Fruit fly (Drosophila melanogaster) whole organism, embryonic: ENCODE measurements around the gene Targ3.
A peak's percentile ranks its signal among the peaks of the same experiment; 100 is the strongest.

Experiments
- Blimp-1 ChIP-seq: fragments of 200-800 bp; sonication (Bioruptor generic); optimal IDR thresholded peaks from 3 replicates; lab custom pipeline; 2018; ENCODE audit warnings: missing biosample characterization, missing genetic modification characterization, mild to moderate bottlenecking, moderate library complexity, missing genetic modification reagents
- CG11504 ChIP-seq: fragments of 200-800 bp; sonication (Bioruptor generic); optimal IDR thresholded peaks from 3 replicates; lab custom pipeline; 2019; ENCODE audit warnings: missing biosample characterization, mild to moderate bottlenecking, missing genetic modification characterization, moderate library complexity
- CG1233 ChIP-seq: fragments of 200-800 bp; sonication (Bioruptor generic); optimal IDR thresholded peaks from 4 replicates; lab custom pipeline; 2018; ENCODE audit warnings: missing biosample characterization, mild to moderate bottlenecking, missing genetic modification characterization
- CG13424 ChIP-seq: fragments of 200-800 bp; sonication (Bioruptor generic); optimal IDR thresholded peaks from 2 replicates; lab custom pipeline; 2019; ENCODE audit warnings: missing biosample characterization, mild to moderate bottlenecking, missing genetic modification characterization, moderate library complexity
- CG15073 ChIP-seq: fragments of 200-800 bp; sonication (Bioruptor generic); optimal IDR thresholded peaks from 2 replicates; lab custom pipeline; 2016; ENCODE audit warnings: missing biosample characterization, missing genetic modification characterization
- CG15514 ChIP-seq: fragments of 200-800 bp; sonication (Bioruptor generic); optimal IDR thresholded peaks from 3 replicates; lab custom pipeline; 2017; ENCODE audit warnings: missing biosample characterization, missing genetic modification characterization, mild to moderate bottlenecking, moderate library complexity, missing genetic modification reagents
- CG1602 ChIP-seq: fragments of 200-800 bp; sonication (Bioruptor generic); optimal IDR thresholded peaks from 3 replicates; lab custom pipeline; 2016; ENCODE audit warnings: missing biosample characterization, missing genetic modification characterization
- CG1603 ChIP-seq: fragments of 200-800 bp; sonication (Bioruptor generic); optimal IDR thresholded peaks from 2 replicates; lab custom pipeline; 2019; ENCODE audit warnings: missing biosample characterization, mild to moderate bottlenecking, missing genetic modification characterization, moderate library complexity
- CG17361 ChIP-seq: fragments of 200-800 bp; sonication (Bioruptor generic); IDR thresholded peaks from 3 replicates; pipeline ENCODE4 v1.3.6; 2022; ENCODE audit warnings: missing biosample characterization, missing genetic modification characterization
- CG17829 ChIP-seq: fragments of 200-800 bp; optimal IDR thresholded peaks from 2 replicates; lab custom pipeline; 2019; ENCODE audit warnings: missing biosample characterization, mild to moderate bottlenecking, missing genetic modification characterization, moderate library complexity
- CG18262 ChIP-seq: fragments of 200-800 bp; optimal IDR thresholded peaks from 3 replicates; lab custom pipeline; 2019; ENCODE audit warnings: missing biosample characterization, mild to moderate bottlenecking, missing genetic modification characterization, moderate library complexity
- CG18764 ChIP-seq: fragments of 200-800 bp; sonication (Bioruptor generic); optimal IDR thresholded peaks from 3 replicates; lab custom pipeline; 2016; ENCODE audit warnings: missing biosample characterization, missing genetic modification characterization
- CG2129 ChIP-seq: fragments of 200-800 bp; sonication (Bioruptor generic); IDR thresholded peaks from 2 replicates; pipeline ENCODE4 v1.3.6; 2022; ENCODE audit warnings: missing biosample characterization, missing genetic modification characterization; ENCODE audit not compliant: partially characterized antibody
- CG2712 ChIP-seq: fragments of 200-800 bp; optimal IDR thresholded peaks from 3 replicates; lab custom pipeline; 2019; ENCODE audit warnings: missing biosample characterization, mild to moderate bottlenecking, missing genetic modification characterization, moderate library complexity
- CG30431 ChIP-seq: fragments of 200-800 bp; sonication (Bioruptor generic); optimal IDR thresholded peaks from 2 replicates; lab custom pipeline; 2017; ENCODE audit warnings: missing biosample characterization, missing genetic modification characterization
- CG31388 ChIP-seq: fragments of 200-800 bp; sonication (Bioruptor generic); optimal IDR thresholded peaks from 2 replicates; lab custom pipeline; 2016; ENCODE audit warnings: missing biosample characterization, missing genetic modification characterization
- CG31441 ChIP-seq: fragments of 200-800 bp; sonication (Bioruptor generic); IDR thresholded peaks from 2 replicates; pipeline ENCODE4 v1.3.6; 2022; ENCODE audit warnings: missing biosample characterization, missing genetic modification characterization
- CG42726 ChIP-seq: fragments of 200-800 bp; sonication (Bioruptor generic); IDR thresholded peaks from 2 replicates; pipeline ENCODE4 v1.3.6; 2022; ENCODE audit warnings: missing biosample characterization, missing genetic modification characterization; ENCODE audit not compliant: partially characterized antibody
- CG4820 ChIP-seq: fragments of 200-800 bp; sonication (Bioruptor generic); optimal IDR thresholded peaks from 3 replicates; lab custom pipeline; 2016; ENCODE audit warnings: missing biosample characterization, missing genetic modification characterization
- CG5953 ChIP-seq: fragments of 200-800 bp; sonication (Bioruptor generic); IDR thresholded peaks from 2 replicates; pipeline ENCODE4 v1.3.6; 2022; ENCODE audit warnings: missing biosample characterization, missing genetic modification characterization
- CG7839 ChIP-seq: fragments of 200-800 bp; sonication (Bioruptor generic); optimal IDR thresholded peaks from 3 replicates; lab custom pipeline; 2018; ENCODE audit warnings: missing biosample characterization, mild to moderate bottlenecking, missing genetic modification characterization, moderate library complexity
- CG7928 ChIP-seq: fragments of 200-800 bp; sonication (Bioruptor generic); optimal IDR thresholded peaks from 2 replicates; lab custom pipeline; 2017; ENCODE audit warnings: missing biosample characterization, mild to moderate bottlenecking, missing genetic modification characterization
- CG8944 ChIP-seq: fragments of 200-800 bp; sonication (Bioruptor generic); optimal IDR thresholded peaks from 3 replicates; lab custom pipeline; 2016; ENCODE audit warnings: missing biosample characterization, missing genetic modification characterization
- CkIIα-i1 ChIP-seq: fragments of 200-800 bp; sonication (Bioruptor generic); IDR thresholded peaks from 2 replicates; pipeline ENCODE4 v1.3.6; 2022; ENCODE audit warnings: missing biosample characterization, missing genetic modification characterization
- Gsc ChIP-seq: fragments of 200-800 bp; sonication (Bioruptor generic); IDR thresholded peaks from 2 replicates; pipeline ENCODE4 v1.3.6; 2022; ENCODE audit warnings: missing biosample characterization, missing genetic modification characterization
- Kr ChIP-seq: fragments of 200-800 bp; sonication (Bioruptor generic); optimal IDR thresholded peaks from 2 replicates; lab custom pipeline; 2017; ENCODE audit warnings: missing biosample characterization, mild to moderate bottlenecking, missing genetic modification characterization
- Mad ChIP-seq: fragments of 200-800 bp; sonication (Bioruptor generic); optimal IDR thresholded peaks from 2 replicates; lab custom pipeline; 2016; ENCODE audit warnings: missing biosample characterization, missing genetic modification characterization
- Oli ChIP-seq: fragments of 200-800 bp; sonication (Bioruptor generic); optimal IDR thresholded peaks from 2 replicates; lab custom pipeline; 2018; ENCODE audit warnings: missing biosample characterization, mild to moderate bottlenecking, missing genetic modification characterization, moderate library complexity
- Sox102F ChIP-seq: fragments of 200-800 bp; sonication (Bioruptor generic); optimal IDR thresholded peaks from 2 replicates; lab custom pipeline; 2018; ENCODE audit warnings: missing biosample characterization, mild to moderate bottlenecking, missing genetic modification characterization, moderate library complexity
- btn ChIP-seq: fragments of 200-800 bp; sonication (Bioruptor generic); optimal IDR thresholded peaks from 2 replicates; lab custom pipeline; 2016; ENCODE audit warnings: missing biosample characterization, missing genetic modification characterization
- cad ChIP-seq: fragments of >200 bp; optimal IDR thresholded peaks from 2 replicates; lab custom pipeline; 2017; ENCODE audit warnings: missing biosample characterization, missing genetic modification characterization
- cg ChIP-seq: fragments of 200-800 bp; sonication (Bioruptor generic); optimal IDR thresholded peaks from 3 replicates; lab custom pipeline; 2019; ENCODE audit warnings: missing biosample characterization, mild to moderate bottlenecking, missing genetic modification characterization, moderate library complexity
- chm ChIP-seq: fragments of 200-800 bp; sonication (Bioruptor generic); IDR thresholded peaks from 2 replicates; pipeline ENCODE4 v1.3.6; 2022; ENCODE audit warnings: missing biosample characterization, missing genetic modification characterization
- da ChIP-seq: fragments of 200-800 bp; sonication (Bioruptor generic); optimal IDR thresholded peaks from 2 replicates; lab custom pipeline; 2016; ENCODE audit warnings: missing biosample characterization, missing genetic modification characterization
- dpn ChIP-seq, 2 experiments: fragments of 200-800 bp; sonication (Bioruptor generic); optimal IDR thresholded peaks; 3 replicates each; lab custom pipeline; 2016; ENCODE audit warnings: missing biosample characterization in 2 of 2, missing genetic modification characterization in 2 of 2
- dysf ChIP-seq: fragments of 200-800 bp; sonication (Bioruptor generic); IDR thresholded peaks from 3 replicates; pipeline ENCODE4 v1.3.6; 2022; ENCODE audit warnings: missing biosample characterization, missing genetic modification characterization
- ewg ChIP-seq: fragments of 200-800 bp; sonication (Bioruptor generic); optimal IDR thresholded peaks from 3 replicates; lab custom pipeline; 2017; ENCODE audit warnings: mild to moderate bottlenecking, missing biosample characterization, missing genetic modification reagents, missing genetic modification characterization
- insv ChIP-seq, 2 experiments: fragments of 200-800 bp; sonication (Bioruptor generic); optimal IDR thresholded peaks; 3 replicates each; lab custom pipeline; 2016 to 2018; ENCODE audit warnings: missing biosample characterization in 2 of 2, missing genetic modification characterization in 2 of 2
- mld ChIP-seq: fragments of 200-800 bp; sonication (Bioruptor generic); IDR thresholded peaks from 3 replicates; pipeline ENCODE4 v1.3.6; 2022; ENCODE audit warnings: missing biosample characterization, missing genetic modification characterization; ENCODE audit not compliant: partially characterized antibody
- nerfin-2 ChIP-seq: fragments of 200-800 bp; sonication (Bioruptor generic); IDR thresholded peaks from 2 replicates; pipeline ENCODE4 v1.3.6; 2022; ENCODE audit warnings: missing biosample characterization, missing genetic modification characterization; ENCODE audit not compliant: partially characterized antibody
- nmo ChIP-seq: fragments of 200-800 bp; sonication (Bioruptor generic); optimal IDR thresholded peaks from 2 replicates; lab custom pipeline; 2018; ENCODE audit warnings: missing biosample characterization, mild to moderate bottlenecking, missing genetic modification characterization, moderate library complexity
- onecut ChIP-seq: fragments of 200-800 bp; sonication (Bioruptor generic); IDR thresholded peaks from 2 replicates; pipeline ENCODE4 v1.3.6; 2022; ENCODE audit warnings: missing biosample characterization, missing genetic modification characterization
- phol ChIP-seq: fragments of 200-800 bp; sonication (Bioruptor generic); optimal IDR thresholded peaks from 3 replicates; lab custom pipeline; 2018; ENCODE audit warnings: missing biosample characterization, mild to moderate bottlenecking, missing genetic modification characterization, moderate library complexity
- prd ChIP-seq, 3 experiments: fragments of >200 bp in 2 of 3; fragments of 200-800 bp in 1 of 3; sonication (Bioruptor generic) in 1 of 3; optimal IDR thresholded peaks in 2 of 3; IDR thresholded peaks in 1 of 3; 2 replicates in 2 of 3; 3 replicates in 1 of 3; pipeline versions ENCODE4 v1.3.6 to Lab custom; 2017 to 2022; ENCODE audit warnings: missing biosample characterization in 1 of 3, missing genetic modification characterization in 1 of 3
- row ChIP-seq: fragments of 200-800 bp; sonication (Bioruptor generic); IDR thresholded peaks from 3 replicates; pipeline ENCODE4 v1.3.6; 2022; ENCODE audit warnings: missing biosample characterization, missing genetic modification characterization
- sd ChIP-seq: fragments of 200-800 bp; sonication (Bioruptor generic); optimal IDR thresholded peaks from 3 replicates; lab custom pipeline; 2018; ENCODE audit warnings: missing biosample characterization, mild to moderate bottlenecking, missing genetic modification characterization, moderate library complexity
- sens ChIP-seq: fragments of 200-800 bp; sonication (Bioruptor generic); peaks from one replicate; lab custom pipeline; 2016; ENCODE audit warnings: missing biosample characterization, missing genetic modification characterization
- so ChIP-seq: fragments of 200-800 bp; sonication (Bioruptor generic); IDR thresholded peaks from 3 replicates; pipeline ENCODE4 v1.3.6; 2022; ENCODE audit warnings: missing biosample characterization, missing genetic modification characterization
- unpg ChIP-seq: fragments of 200-800 bp; sonication (Bioruptor generic); optimal IDR thresholded peaks from 3 replicates; lab custom pipeline; 2018; ENCODE audit warnings: missing biosample characterization, mild to moderate bottlenecking, missing genetic modification characterization, moderate library complexity
- vvl ChIP-seq: fragments of 200-800 bp; sonication (Bioruptor generic); IDR thresholded peaks from 2 replicates; pipeline ENCODE4 v1.3.6; 2022; ENCODE audit warnings: missing biosample characterization, missing genetic modification characterization

Targ3 gene

DNA sequence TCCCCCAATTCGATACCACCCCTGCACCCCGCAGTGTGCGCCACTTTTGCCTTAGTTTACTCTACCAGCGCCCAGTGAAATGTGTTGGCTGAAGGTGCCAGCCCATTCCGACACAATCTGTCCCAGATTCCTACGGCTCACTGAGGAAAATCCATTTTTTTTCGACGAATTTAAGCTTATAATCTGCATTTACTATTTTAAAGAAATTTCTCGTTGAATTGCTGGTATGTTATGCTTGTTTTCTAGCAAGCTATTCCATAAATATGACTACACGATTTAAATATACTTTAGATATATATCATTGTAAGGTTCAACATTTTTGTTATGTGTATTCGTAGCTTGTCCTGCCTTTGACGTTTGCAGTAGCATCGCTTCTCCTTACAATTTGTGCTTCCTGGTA, 26.6 kb downstream of the Targ3 start:
- TF ChIP-seq CG15514 (GFP tag; lab: Kevin White, UChicago): no peak
- TF ChIP-seq CG30431 (GFP tag; lab: Kevin White, UChicago): no peak
- no peak for TF ChIP-seq prd (optimal IDR thresholded peaks at IDR 0.05; lab: Kevin White, UChicago)
- TF ChIP-seq prd (GFP tag; IDR thresholded peaks at IDR 0.05; lab: Robert Waterston, UW): peak; percentile 17; the same call in 1 of the 3 replicates
- TF ChIP-seq ewg (GFP tag; lab: Kevin White, UChicago): no peak
- TF ChIP-seq CG31388 (GFP tag; lab: Kevin White, UChicago): no peak
- peak; percentile 3 for TF ChIP-seq nmo (GFP tag; lab: Kevin White, UChicago)
- peak; percentile 91 for TF ChIP-seq sd
- no peak for TF ChIP-seq CG1602 (GFP tag; lab: Kevin White, UChicago)
- peak; percentile 47; the same call in 1 of the 2 replicates for TF ChIP-seq vvl (GFP tag; lab: Robert Waterston, UW)
- no peak for TF ChIP-seq CG2129 (GFP tag; lab: Robert Waterston, UW)
- peak; percentile 26 for TF ChIP-seq CG18262
- TF ChIP-seq CG15073 (GFP tag; lab: Kevin White, UChicago): no peak
- TF ChIP-seq cg (GFP tag; lab: Kevin White, UChicago): no peak
- peak; percentile 35 for TF ChIP-seq Blimp-1 (GFP tag; lab: Kevin White, UChicago)
- TF ChIP-seq CG42726: no peak
- no peak for TF ChIP-seq CG7928 (GFP tag; lab: Kevin White, UChicago)
- peak; percentile 59 for TF ChIP-seq sens (GFP tag; lab: Kevin White, UChicago)
- no peak for TF ChIP-seq CG4820
- peak; percentile 36 for TF ChIP-seq phol (tag; lab: Kevin White, UChicago)
- no peak for TF ChIP-seq mld (GFP tag; lab: Robert Waterston, UW)
- TF ChIP-seq unpg (GFP tag; lab: Kevin White, UChicago): peak; percentile 32
- TF ChIP-seq CG5953 (GFP tag; lab: Robert Waterston, UW): no peak
- TF ChIP-seq CG17361 (GFP tag; lab: Robert Waterston, UW): 0 out of 3 replicates have a peak, but pooled peaks have one; percentile 18
- TF ChIP-seq CG7839 (tag; lab: Kevin White, UChicago): peak; percentile 51
- TF ChIP-seq CG18764 (GFP tag; lab: Kevin White, UChicago): no peak
- no peak for TF ChIP-seq Gsc
- no peak for TF ChIP-seq Kr (GFP tag; lab: Kevin White, UChicago)
- TF ChIP-seq CG1233 (GFP tag; lab: Kevin White, UChicago): no peak
- TF ChIP-seq CG2712 (tag; lab: Kevin White, UChicago): peak; percentile 30
- peak; percentile 17; the same call in 1 of the 3 replicates for TF ChIP-seq row (GFP tag; lab: Robert Waterston, UW)
- TF ChIP-seq dpn (GFP tag; optimal IDR thresholded peaks at IDR 0.05; lab: Kevin White, UChicago): no peak
- no peak for TF ChIP-seq so (GFP tag; lab: Robert Waterston, UW)
- TF ChIP-seq cad (GFP tag; lab: Kevin White, UChicago): no peak
- peak; percentile 18 for TF ChIP-seq Oli (tag; lab: Kevin White, UChicago)
- TF ChIP-seq CG13424 (tag; lab: Kevin White, UChicago): peak; percentile 15
- no peak for TF ChIP-seq Mad (GFP tag; lab: Kevin White, UChicago)
- no peak for TF ChIP-seq da
- no peak for TF ChIP-seq chm (GFP tag; lab: Robert Waterston, UW)
- TF ChIP-seq CG11504: peak; percentile 52
- no peak for TF ChIP-seq CkIIα-i1
- peak; percentile 46 for TF ChIP-seq Sox102F (GFP tag; lab: Kevin White, UChicago)
- TF ChIP-seq onecut (GFP tag; lab: Robert Waterston, UW): no peak
- no peak for TF ChIP-seq nerfin-2
- TF ChIP-seq CG17829 (tag; lab: Kevin White, UChicago): peak; percentile 1
- TF ChIP-seq btn: no peak
- 0 out of 3 replicates have a peak, but pooled peaks have one; percentile 27 for TF ChIP-seq dysf
- TF ChIP-seq CG1603 (tag; lab: Kevin White, UChicago): peak; percentile 24
- TF ChIP-seq CG31441 (GFP tag; lab: Robert Waterston, UW): peak; percentile 28; the same call in 1 of the 2 replicates
- no peak for TF ChIP-seq insv (GFP tag; optimal IDR thresholded peaks at IDR 0.05; lab: Kevin White, UChicago)
- no peak for TF ChIP-seq CG8944 (GFP tag; lab: Kevin White, UChicago)
